Fruit fly (Drosophila melanogaster) whole organism, embryonic: Measurements from ENCODE around the gene CG7530.
A peak's percentile ranks its signal among the peaks of the same experiment; 100 is the strongest.

Source experiments
- Awh ChIP-seq: fragments of 200-800 bp; sonication (Bioruptor generic); IDR thresholded peaks from 2 replicates; pipeline ENCODE4, ENCODE4 v1.3.6; 2022; ENCODE audit warnings: missing biosample characterization, missing genetic modification characterization
- C15 ChIP-seq: fragments of 200-800 bp; sonication (Bioruptor generic); IDR thresholded peaks from 3 replicates; pipeline ENCODE4 v1.3.6; 2022; ENCODE audit warnings: missing biosample characterization, missing genetic modification characterization
- CG10366 ChIP-seq: fragments of 200-800 bp; sonication (Bioruptor generic); IDR thresholded peaks from 2 replicates; pipeline ENCODE4 v1.3.6; 2022; ENCODE audit warnings: missing biosample characterization, missing genetic modification characterization
- CG10543 ChIP-seq: fragments of 200-800 bp; sonication (Bioruptor generic); optimal IDR thresholded peaks from 3 replicates; lab custom pipeline; 2017; ENCODE audit warnings: missing biosample characterization, mild to moderate bottlenecking, missing genetic modification characterization, moderate library complexity
- CG10959 ChIP-seq: fragments of 200-800 bp; sonication (Bioruptor generic); IDR thresholded peaks from 2 replicates; pipeline ENCODE4 v1.3.6; 2022; ENCODE audit warnings: missing biosample characterization, missing genetic modification characterization
- CG12155 ChIP-seq: fragments of 200-800 bp; sonication (Bioruptor generic); optimal IDR thresholded peaks from 3 replicates; lab custom pipeline; 2016; ENCODE audit warnings: missing biosample characterization, missing genetic modification characterization
- CG12744 ChIP-seq: fragments of 200-800 bp; sonication (Bioruptor generic); optimal IDR thresholded peaks from 2 replicates; lab custom pipeline; 2016; ENCODE audit warnings: missing biosample characterization, missing genetic modification characterization
- CG13775 ChIP-seq: fragments of 200-800 bp; sonication (Bioruptor generic); optimal IDR thresholded peaks from 3 replicates; lab custom pipeline; 2017; ENCODE audit warnings: missing biosample characterization, mild to moderate bottlenecking, missing genetic modification characterization
- CG15479 ChIP-seq: fragments of 200-800 bp; sonication (Bioruptor generic); optimal IDR thresholded peaks from 3 replicates; lab custom pipeline; 2019; ENCODE audit warnings: missing biosample characterization, mild to moderate bottlenecking, missing genetic modification characterization, moderate library complexity
- CG15696 ChIP-seq: fragments of 200-800 bp; sonication (Bioruptor generic); optimal IDR thresholded peaks from 2 replicates; lab custom pipeline; 2019; ENCODE audit warnings: missing biosample characterization, mild to moderate bottlenecking, missing genetic modification characterization, moderate library complexity
- CG1603 ChIP-seq: fragments of 200-800 bp; sonication (Bioruptor generic); optimal IDR thresholded peaks from 2 replicates; lab custom pipeline; 2019; ENCODE audit warnings: missing biosample characterization, mild to moderate bottlenecking, missing genetic modification characterization, moderate library complexity
- CG16815 ChIP-seq: fragments of 200-800 bp; sonication (Bioruptor generic); optimal IDR thresholded peaks from 3 replicates; lab custom pipeline; 2017; ENCODE audit warnings: missing biosample characterization, mild to moderate bottlenecking, missing genetic modification characterization
- CG16863 ChIP-seq: fragments of 200-800 bp; sonication (Bioruptor generic); optimal IDR thresholded peaks from 3 replicates; lab custom pipeline; 2016; ENCODE audit warnings: missing biosample characterization, missing genetic modification characterization
- CG2120 ChIP-seq: fragments of 200-800 bp; sonication (Bioruptor generic); optimal IDR thresholded peaks from 3 replicates; lab custom pipeline; 2016; ENCODE audit warnings: missing biosample characterization, missing genetic modification characterization
- CG2199 ChIP-seq: fragments of 200-800 bp; sonication (Bioruptor generic); IDR thresholded peaks from 3 replicates; pipeline ENCODE4 v1.3.6; 2022; ENCODE audit warnings: missing biosample characterization, missing genetic modification characterization
- CG2678 ChIP-seq: fragments of 200-800 bp; sonication (Bioruptor generic); optimal IDR thresholded peaks from 3 replicates; lab custom pipeline; 2019; ENCODE audit warnings: missing biosample characterization, mild to moderate bottlenecking, missing genetic modification characterization, moderate library complexity
- CG30403 ChIP-seq: fragments of 200-800 bp; sonication (Bioruptor generic); optimal IDR thresholded peaks from 3 replicates; lab custom pipeline; 2016; ENCODE audit warnings: missing biosample characterization, missing genetic modification characterization
- CG6791 ChIP-seq: fragments of 200-800 bp; sonication (Bioruptor generic); IDR thresholded peaks from 3 replicates; pipeline ENCODE4 v1.3.6; 2022; ENCODE audit warnings: missing biosample characterization, missing genetic modification characterization; ENCODE audit not compliant: partially characterized antibody
- CG6854 ChIP-seq: fragments of 200-800 bp; sonication (Bioruptor generic); optimal IDR thresholded peaks from 3 replicates; lab custom pipeline; 2017; ENCODE audit warnings: missing biosample characterization, mild to moderate bottlenecking, missing genetic modification characterization
- CG8359 ChIP-seq: fragments of 200-800 bp; sonication (Bioruptor generic); optimal IDR thresholded peaks from 2 replicates; lab custom pipeline; 2017; ENCODE audit warnings: missing biosample characterization, mild to moderate bottlenecking, missing genetic modification characterization, borderline replicate concordance
- CG8924 ChIP-seq: fragments of 200-800 bp; optimal IDR thresholded peaks from 3 replicates; lab custom pipeline; 2019; ENCODE audit warnings: missing biosample characterization, mild to moderate bottlenecking, missing genetic modification characterization, moderate library complexity
- CG9932 ChIP-seq: fragments of 200-800 bp; sonication (Bioruptor generic); IDR thresholded peaks from 2 replicates; pipeline ENCODE4 v1.3.6; 2022; ENCODE audit warnings: missing biosample characterization, missing genetic modification characterization
- Dll ChIP-seq: fragments of 200-800 bp; sonication (Bioruptor generic); IDR thresholded peaks from 4 replicates; pipeline ENCODE4 v1.3.6; 2022; ENCODE audit warnings: missing biosample characterization, missing genetic modification characterization; ENCODE audit not compliant: partially characterized antibody
- Drgx ChIP-seq: fragments of 200-800 bp; sonication (Bioruptor generic); IDR thresholded peaks from 2 replicates; pipeline ENCODE4 v1.3.6; 2022; ENCODE audit warnings: missing biosample characterization, missing genetic modification characterization
- ERR ChIP-seq: fragments of 200-800 bp; sonication (Bioruptor generic); optimal IDR thresholded peaks from 2 replicates; lab custom pipeline; 2016; ENCODE audit warnings: missing biosample characterization, missing genetic modification characterization
- Fer1 ChIP-seq: fragments of 200-800 bp; sonication (Bioruptor generic); optimal IDR thresholded peaks from 2 replicates; lab custom pipeline; 2017; ENCODE audit warnings: missing biosample characterization, mild to moderate bottlenecking, missing genetic modification characterization
- GATAe ChIP-seq: fragments of 200-800 bp; sonication (Bioruptor generic); conservative IDR thresholded peaks from 2 replicates; pipeline ENCODE4 v1.3.6; 2022; ENCODE audit warnings: missing biosample characterization, missing genetic modification characterization
- H2.0 ChIP-seq: fragments of 200-800 bp; sonication (Bioruptor generic); IDR thresholded peaks from 2 replicates; pipeline ENCODE4 v1.3.6; 2022; ENCODE audit warnings: missing biosample characterization, missing genetic modification characterization
- Hmr ChIP-seq: fragments of 200-800 bp; sonication (Bioruptor generic); optimal IDR thresholded peaks from 3 replicates; lab custom pipeline; 2017; ENCODE audit warnings: mild to moderate bottlenecking, missing biosample characterization, missing genetic modification reagents, missing genetic modification characterization
- Pdp1 ChIP-seq, 2 experiments: fragments of 200-800 bp; sonication (Bioruptor generic); optimal IDR thresholded peaks; 3 replicates each; lab custom pipeline; 2016; ENCODE audit warnings: missing biosample characterization in 2 of 2, missing genetic modification characterization in 2 of 2, mild to moderate bottlenecking in 1 of 2, moderate library complexity in 1 of 2
- Poxn ChIP-seq: fragments of 200-800 bp; sonication (Bioruptor generic); IDR thresholded peaks from 2 replicates; pipeline ENCODE4 v1.3.6; 2022; ENCODE audit warnings: missing biosample characterization, missing genetic modification characterization
- Tbp ChIP-seq: fragments of >200 bp; optimal IDR thresholded peaks from 2 replicates; lab custom pipeline; 2018; ENCODE audit warnings: missing biosample characterization, missing genetic modification characterization
- bab2 ChIP-seq: fragments of 200-800 bp; sonication (Bioruptor generic); optimal IDR thresholded peaks from 2 replicates; lab custom pipeline; 2016; ENCODE audit warnings: missing biosample characterization, missing genetic modification characterization
- br ChIP-seq: fragments of >200 bp; optimal IDR thresholded peaks from 2 replicates; lab custom pipeline; 2017
- chm ChIP-seq: fragments of 200-800 bp; sonication (Bioruptor generic); IDR thresholded peaks from 2 replicates; pipeline ENCODE4 v1.3.6; 2022; ENCODE audit warnings: missing biosample characterization, missing genetic modification characterization
- dmrt99B ChIP-seq: fragments of 200-800 bp; sonication (Bioruptor generic); optimal IDR thresholded peaks from 2 replicates; lab custom pipeline; 2018; ENCODE audit warnings: missing biosample characterization, mild to moderate bottlenecking, missing genetic modification characterization, moderate library complexity
- eyg ChIP-seq: fragments of 200-800 bp; sonication (Bioruptor generic); optimal IDR thresholded peaks from 3 replicates; lab custom pipeline; 2016; ENCODE audit warnings: missing biosample characterization, missing genetic modification characterization
- fd3F ChIP-seq: fragments of 200-800 bp; sonication (Bioruptor generic); optimal IDR thresholded peaks from 2 replicates; lab custom pipeline; 2018; ENCODE audit warnings: missing biosample characterization, mild to moderate bottlenecking, missing genetic modification characterization, moderate library complexity
- hbn ChIP-seq: fragments of 200-800 bp; sonication (Bioruptor generic); IDR thresholded peaks from 2 replicates; pipeline ENCODE4 v1.3.6; 2022; ENCODE audit warnings: missing biosample characterization, missing genetic modification characterization; ENCODE audit not compliant: partially characterized antibody
- luna ChIP-seq: fragments of 200-800 bp; sonication (Bioruptor generic); optimal IDR thresholded peaks from 2 replicates; lab custom pipeline; 2016; ENCODE audit warnings: missing biosample characterization, missing genetic modification characterization
- mam ChIP-seq: fragments of 200-800 bp; sonication (Bioruptor generic); optimal IDR thresholded peaks from 3 replicates; lab custom pipeline; 2016; ENCODE audit warnings: missing biosample characterization, missing genetic modification characterization
- nerfin-2 ChIP-seq: fragments of 200-800 bp; sonication (Bioruptor generic); IDR thresholded peaks from 2 replicates; pipeline ENCODE4 v1.3.6; 2022; ENCODE audit warnings: missing biosample characterization, missing genetic modification characterization; ENCODE audit not compliant: partially characterized antibody
- org-1 ChIP-seq: fragments of 200-800 bp; sonication (Bioruptor generic); optimal IDR thresholded peaks from 2 replicates; lab custom pipeline; 2017; ENCODE audit warnings: missing biosample characterization, missing genetic modification characterization
- pfk ChIP-seq: fragments of 200-800 bp; sonication (Bioruptor generic); optimal IDR thresholded peaks from 2 replicates; lab custom pipeline; 2018; ENCODE audit warnings: missing biosample characterization, mild to moderate bottlenecking, missing genetic modification characterization, moderate library complexity
- pho ChIP-seq: fragments of 200-800 bp; sonication (Bioruptor generic); optimal IDR thresholded peaks from 2 replicates; lab custom pipeline; 2016; ENCODE audit warnings: missing biosample characterization, missing genetic modification characterization
- pita ChIP-seq: fragments of 200-800 bp; sonication (Bioruptor generic); optimal IDR thresholded peaks from 2 replicates; lab custom pipeline; 2017; ENCODE audit warnings: missing biosample characterization, mild to moderate bottlenecking, missing genetic modification characterization
- sens-2 ChIP-seq: fragments of 200-800 bp; sonication (Bioruptor generic); IDR thresholded peaks from 2 replicates; pipeline ENCODE4 v1.3.6; 2022; ENCODE audit warnings: missing biosample characterization, missing genetic modification characterization
- tll ChIP-seq, 2 experiments: fragments of 200-800 bp in 1 of 2; fragments of >200 bp in 1 of 2; sonication (Bioruptor generic) in 1 of 2; optimal IDR thresholded peaks; 2 replicates each; lab custom pipeline; 2017 to 2019; ENCODE audit warnings: missing biosample characterization in 2 of 2, missing genetic modification characterization in 2 of 2, mild to moderate bottlenecking in 1 of 2, moderate library complexity in 1 of 2
- wek ChIP-seq: fragments of 200-800 bp; sonication (Bioruptor generic); optimal IDR thresholded peaks from 3 replicates; lab custom pipeline; 2018; ENCODE audit warnings: missing biosample characterization, mild to moderate bottlenecking, missing genetic modification characterization, moderate library complexity

CG7530 gene

DNA sequence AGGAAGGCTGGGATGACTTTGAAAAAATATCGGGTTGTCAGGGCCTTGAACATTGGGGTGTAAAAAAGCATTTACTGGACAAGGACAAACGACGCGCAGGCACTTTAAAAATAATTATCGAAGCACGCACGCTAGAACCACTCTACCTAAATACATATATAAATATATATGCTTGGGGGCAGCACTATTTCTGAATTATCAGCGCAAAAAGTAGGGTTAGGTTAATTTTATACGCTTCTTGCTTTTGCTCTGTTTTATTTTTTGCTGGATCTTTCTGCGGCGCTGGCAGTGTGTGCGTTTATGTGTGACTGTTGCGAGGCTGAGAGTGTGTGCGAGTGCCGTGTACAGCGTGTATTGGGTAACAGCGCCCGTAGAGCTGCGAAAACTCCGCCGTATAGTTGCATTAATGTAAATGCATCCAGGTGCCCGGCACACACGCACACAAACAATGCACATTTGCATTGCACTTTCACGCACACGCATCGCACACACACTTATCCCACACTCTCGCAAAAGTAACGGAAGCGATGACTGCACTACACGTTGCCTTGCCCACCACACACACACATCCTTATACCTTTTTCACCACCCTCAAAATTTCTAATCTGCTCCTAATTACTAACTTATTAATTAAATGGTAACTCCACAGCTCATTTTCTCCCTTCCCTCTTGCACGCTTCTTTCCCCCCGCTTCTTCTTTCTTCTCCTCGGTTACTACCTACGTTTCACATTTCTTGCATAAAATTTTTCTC is 8.4 kb upstream of the CG7530 start (continued):
- TF ChIP-seq Fer1 (GFP tag; lab: Kevin White, UChicago) (no peak), CG30403 (GFP tag; lab: Kevin White, UChicago) (no peak), CG6791 (GFP tag; lab: Robert Waterston, UW) (no peak), CG16815 (no peak), CG12155 (GFP tag; lab: Kevin White, UChicago) (no peak), luna (no peak), bab2 (GFP tag; lab: Kevin White, UChicago) (no peak), CG9932 (GFP tag; lab: Robert Waterston, UW) (peak; percentile 15; the same call in 1 of the 2 replicates), CG2120 (no peak), CG15696 (tag; lab: Kevin White, UChicago) (no peak), C15 (GFP tag; lab: Robert Waterston, UW) (no peak), pfk (GFP tag; lab: Kevin White, UChicago) (no peak), CG2678 (no peak), pita (no peak), ERR (peak; percentile 10), CG8359 (GFP tag; lab: Kevin White, UChicago) (no peak), chm (GFP tag; lab: Robert Waterston, UW) (no peak), Drgx (GFP tag; lab: Robert Waterston, UW) (no peak), mam (GFP tag; lab: Kevin White, UChicago) (no peak), CG10959 (GFP tag; lab: Robert Waterston, UW) (no peak), org-1 (GFP tag; lab: Kevin White, UChicago) (no peak), CG6854 (GFP tag; lab: Kevin White, UChicago) (no peak), CG15479 (GFP tag; lab: Kevin White, UChicago) (peak; percentile 24), Hmr (GFP tag; lab: Kevin White, UChicago) (no peak), pho (no peak), CG12744 (GFP tag; lab: Kevin White, UChicago) (no peak), Awh (GFP tag; lab: Robert Waterston, UW) (0 out of 2 replicates have a peak, but pooled peaks have one; percentile 28), fd3F (GFP tag; lab: Kevin White, UChicago) (no peak), nerfin-2 (GFP tag; lab: Robert Waterston, UW) (no peak), CG13775 (no peak), sens-2 (no peak), CG2199 (GFP tag; lab: Robert Waterston, UW) (no peak; the same call in 1 of the 3 replicates), dmrt99B (tag; lab: Kevin White, UChicago) (no peak), H2.0 (GFP tag; lab: Robert Waterston, UW) (no peak), Tbp (no peak), eyg (GFP tag; lab: Kevin White, UChicago) (no peak), hbn (GFP tag; lab: Robert Waterston, UW) (no peak), CG8924 (no peak), CG10366 (GFP tag; lab: Robert Waterston, UW) (no peak), GATAe (GFP tag; lab: Robert Waterston, UW) (no peak), CG16863 (no peak), Dll (0 out of 4 replicates have a peak, but pooled peaks have one; percentile 1), CG10543 (GFP tag; lab: Kevin White, UChicago) (no peak), tll (GFP tag; optimal IDR thresholded peaks at IDR 0.05; lab: Kevin White, UChicago) (no peak), CG1603 (no peak), br (lab: Kevin White, UChicago) (no peak), wek (GFP tag; lab: Kevin White, UChicago) (no peak), Pdp1 (GFP tag; optimal IDR thresholded peaks at IDR 0.05; lab: Kevin White, UChicago) (peak in 1 of 2 experiments; percentile 81), Poxn (GFP tag; lab: Robert Waterston, UW) (no peak)
